Fruit fly (Drosophila melanogaster): Measurements from ENCODE around the gene CG1640.

DNA sequence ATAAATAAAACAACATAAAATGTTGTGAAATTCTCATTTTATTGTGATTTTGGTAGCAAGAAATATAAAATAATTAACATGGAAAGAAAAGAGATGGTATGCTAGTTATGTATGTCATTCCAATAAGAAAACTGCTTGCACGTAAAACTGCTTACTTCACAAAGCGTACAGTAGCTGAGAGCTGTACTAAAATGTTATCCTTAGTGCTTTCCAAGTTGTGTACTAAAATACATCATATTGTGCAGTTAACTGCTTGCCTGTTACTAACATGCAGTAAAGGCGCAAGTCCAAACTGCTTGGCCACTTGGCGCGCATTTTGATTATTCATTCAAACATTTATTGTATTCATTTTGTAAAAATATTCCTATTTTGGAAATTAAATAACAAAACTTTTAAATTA is 50.7 kb downstream of the CG1640 start:
- TF ChIP-seq h (optimal IDR thresholded peaks at IDR 0.05) (no peak), Sin3A (optimal IDR thresholded peaks at IDR 0.05) (no peak), insv (optimal IDR thresholded peaks at IDR 0.05) (no peak), Myc (optimal IDR thresholded peaks at IDR 0.05) (no peak), psq (optimal IDR thresholded peaks at IDR 0.05) (no peak), ttk (optimal IDR thresholded peaks at IDR 0.05) (no peak)

All from Kc167 (cell line).